Fruit fly (Drosophila melanogaster) whole organism, embryonic: ENCODE results near the gene CG14966.

Source experiments
- Antp ChIP-seq: fragments of 200-800 bp; sonication (Bioruptor generic); optimal IDR thresholded peaks from 3 replicates; lab custom pipeline; 2016; ENCODE audit warnings: missing biosample characterization, missing genetic modification characterization
- Asciz ChIP-seq: fragments of 200-800 bp; sonication (Bioruptor generic); optimal IDR thresholded peaks from 2 replicates; lab custom pipeline; 2017; ENCODE audit warnings: missing biosample characterization, mild to moderate bottlenecking, missing genetic modification characterization, missing genetic modification reagents
- BEAF-32 ChIP-seq: fragments of 200-800 bp; sonication (Bioruptor generic); optimal IDR thresholded peaks from 3 replicates; lab custom pipeline; 2017; ENCODE audit warnings: missing biosample characterization, missing genetic modification characterization, mild to moderate bottlenecking, moderate library complexity, missing genetic modification reagents
- CG10321 ChIP-seq: fragments of 200-800 bp; sonication (Bioruptor generic); IDR thresholded peaks from 2 replicates; pipeline ENCODE4 v1.3.6; 2022; ENCODE audit warnings: missing biosample characterization, missing genetic modification characterization
- CG10543 ChIP-seq: fragments of 200-800 bp; sonication (Bioruptor generic); optimal IDR thresholded peaks from 3 replicates; lab custom pipeline; 2017; ENCODE audit warnings: missing biosample characterization, mild to moderate bottlenecking, missing genetic modification characterization, moderate library complexity
- CG11456 ChIP-seq: fragments of 200-800 bp; sonication (Bioruptor generic); IDR thresholded peaks from 3 replicates; pipeline ENCODE4 v1.3.6; 2022; ENCODE audit warnings: missing biosample characterization, missing genetic modification characterization
- CG14860 ChIP-seq: fragments of 200-800 bp; sonication (Bioruptor generic); IDR thresholded peaks from 3 replicates; pipeline ENCODE4 v1.3.6; 2022; ENCODE audit warnings: missing biosample characterization, missing genetic modification characterization; ENCODE audit not compliant: partially characterized antibody
- CG15269 ChIP-seq: fragments of 200-800 bp; sonication (Bioruptor generic); optimal IDR thresholded peaks from 2 replicates; lab custom pipeline; 2018; ENCODE audit warnings: missing biosample characterization, mild to moderate bottlenecking, missing genetic modification characterization, moderate library complexity
- CG18764 ChIP-seq: fragments of 200-800 bp; sonication (Bioruptor generic); optimal IDR thresholded peaks from 3 replicates; lab custom pipeline; 2016; ENCODE audit warnings: missing biosample characterization, missing genetic modification characterization
- CG2889 ChIP-seq: fragments of 200-800 bp; sonication (Bioruptor generic); IDR thresholded peaks from 3 replicates; pipeline ENCODE4 v1.3.6; 2022; ENCODE audit warnings: missing biosample characterization, missing genetic modification characterization
- CG30431 ChIP-seq: fragments of 200-800 bp; sonication (Bioruptor generic); optimal IDR thresholded peaks from 2 replicates; lab custom pipeline; 2017; ENCODE audit warnings: missing biosample characterization, missing genetic modification characterization
- CG31441 ChIP-seq: fragments of 200-800 bp; sonication (Bioruptor generic); IDR thresholded peaks from 2 replicates; pipeline ENCODE4 v1.3.6; 2022; ENCODE audit warnings: missing biosample characterization, missing genetic modification characterization
- CG33213 ChIP-seq: fragments of 200-800 bp; sonication (Bioruptor generic); optimal IDR thresholded peaks from 3 replicates; lab custom pipeline; 2016; ENCODE audit warnings: missing biosample characterization, missing genetic modification characterization
- CG34376 ChIP-seq: fragments of 200-800 bp; sonication (Bioruptor generic); optimal IDR thresholded peaks from 2 replicates; lab custom pipeline; 2018; ENCODE audit warnings: missing biosample characterization, mild to moderate bottlenecking, missing genetic modification characterization
- CG4707 ChIP-seq: fragments of 200-800 bp; sonication (Bioruptor generic); optimal IDR thresholded peaks from 2 replicates; lab custom pipeline; 2018; ENCODE audit warnings: missing biosample characterization, mild to moderate bottlenecking, missing genetic modification characterization, moderate library complexity
- CG6765 ChIP-seq: fragments of 200-800 bp; sonication (Bioruptor generic); optimal IDR thresholded peaks from 3 replicates; lab custom pipeline; 2017; ENCODE audit warnings: missing biosample characterization, mild to moderate bottlenecking, missing genetic modification characterization
- CG7357 ChIP-seq: fragments of 200-800 bp; sonication (Bioruptor generic); IDR thresholded peaks from 3 replicates; pipeline ENCODE4 v1.3.6; 2022; ENCODE audit warnings: missing biosample characterization, missing genetic modification characterization
- CG7556 ChIP-seq: fragments of 200-800 bp; sonication (Bioruptor generic); optimal IDR thresholded peaks from 2 replicates; lab custom pipeline; 2017; ENCODE audit warnings: missing biosample characterization, mild to moderate bottlenecking, missing genetic modification characterization
- CG9437 ChIP-seq: fragments of 200-800 bp; sonication (Bioruptor generic); optimal IDR thresholded peaks from 2 replicates; lab custom pipeline; 2018; ENCODE audit warnings: missing biosample characterization, mild to moderate bottlenecking, missing genetic modification characterization
- CG9609 ChIP-seq: fragments of 200-800 bp; sonication (Bioruptor generic); optimal IDR thresholded peaks from 3 replicates; lab custom pipeline; 2016; ENCODE audit warnings: missing biosample characterization, missing genetic modification characterization
- Camta ChIP-seq: fragments of 200-800 bp; sonication (Bioruptor generic); optimal IDR thresholded peaks from 2 replicates; lab custom pipeline; 2016; ENCODE audit warnings: missing biosample characterization, missing genetic modification characterization
- Dbx ChIP-seq: fragments of 200-800 bp; sonication (Bioruptor generic); IDR thresholded peaks from 3 replicates; pipeline ENCODE4 v1.3.6; 2022; ENCODE audit warnings: missing biosample characterization, missing genetic modification characterization
- Lpt ChIP-seq: fragments of >200 bp; optimal IDR thresholded peaks from 2 replicates; lab custom pipeline; 2018; ENCODE audit warnings: missing biosample characterization, missing genetic modification characterization
- Mad ChIP-seq: fragments of 200-800 bp; sonication (Bioruptor generic); optimal IDR thresholded peaks from 2 replicates; lab custom pipeline; 2016; ENCODE audit warnings: missing biosample characterization, missing genetic modification characterization
- NC2α ChIP-seq: fragments of 200-800 bp; sonication (Bioruptor generic); optimal IDR thresholded peaks from 2 replicates; lab custom pipeline; 2016; ENCODE audit warnings: missing biosample characterization, missing genetic modification characterization
- NC2β ChIP-seq: fragments of 200-800 bp; sonication (Bioruptor generic); optimal IDR thresholded peaks from 2 replicates; lab custom pipeline; 2016; ENCODE audit warnings: missing biosample characterization, missing genetic modification characterization
- Nf-YA ChIP-seq: fragments of 200-800 bp; sonication (Bioruptor generic); IDR thresholded peaks from 2 replicates; pipeline ENCODE4 v1.3.6; 2022; ENCODE audit warnings: missing biosample characterization, missing genetic modification characterization
- Nf-YC ChIP-seq: fragments of 200-800 bp; optimal IDR thresholded peaks from 3 replicates; lab custom pipeline; 2019; ENCODE audit warnings: missing biosample characterization, mild to moderate bottlenecking, missing genetic modification characterization, moderate library complexity
- PHDP ChIP-seq: fragments of 200-800 bp; sonication (Bioruptor generic); optimal IDR thresholded peaks from 3 replicates; lab custom pipeline; 2018; ENCODE audit warnings: missing biosample characterization, mild to moderate bottlenecking, missing genetic modification characterization, moderate library complexity
- Ravus ChIP-seq: fragments of 200-800 bp; sonication (Bioruptor generic); IDR thresholded peaks from 2 replicates; pipeline ENCODE4 v1.3.6; 2022; ENCODE audit warnings: missing biosample characterization, missing genetic modification characterization
- Six4 ChIP-seq: fragments of 200-800 bp; sonication (Bioruptor generic); optimal IDR thresholded peaks from 2 replicates; lab custom pipeline; 2016; ENCODE audit warnings: missing biosample characterization, missing genetic modification characterization
- Sox102F ChIP-seq: fragments of 200-800 bp; sonication (Bioruptor generic); optimal IDR thresholded peaks from 2 replicates; lab custom pipeline; 2018; ENCODE audit warnings: missing biosample characterization, mild to moderate bottlenecking, missing genetic modification characterization, moderate library complexity
- ato ChIP-seq: fragments of 200-800 bp; sonication (Bioruptor generic); IDR thresholded peaks from 2 replicates; pipeline ENCODE4 v1.3.6; 2022; ENCODE audit warnings: missing biosample characterization, missing genetic modification characterization; ENCODE audit not compliant: partially characterized antibody
- bab2 ChIP-seq: fragments of 200-800 bp; sonication (Bioruptor generic); optimal IDR thresholded peaks from 2 replicates; lab custom pipeline; 2016; ENCODE audit warnings: missing biosample characterization, missing genetic modification characterization
- cg ChIP-seq: fragments of 200-800 bp; sonication (Bioruptor generic); optimal IDR thresholded peaks from 3 replicates; lab custom pipeline; 2019; ENCODE audit warnings: missing biosample characterization, mild to moderate bottlenecking, missing genetic modification characterization, moderate library complexity
- chinmo ChIP-seq: fragments of 200-800 bp; sonication (Bioruptor generic); IDR thresholded peaks from 4 replicates; pipeline ENCODE4 v1.3.6; 2022; ENCODE audit warnings: missing biosample characterization, missing genetic modification characterization; ENCODE audit not compliant: partially characterized antibody
- cwo ChIP-seq: fragments of 200-800 bp; sonication (Bioruptor generic); optimal IDR thresholded peaks from 3 replicates; lab custom pipeline; 2017; ENCODE audit warnings: missing biosample characterization, missing genetic modification characterization, mild to moderate bottlenecking, moderate library complexity, missing genetic modification reagents
- dati ChIP-seq: fragments of 200-800 bp; sonication (Bioruptor generic); IDR thresholded peaks from 2 replicates; pipeline ENCODE4 v1.3.6; 2022; ENCODE audit warnings: missing biosample characterization, missing genetic modification characterization
- hth ChIP-seq: fragments of >200 bp; optimal IDR thresholded peaks from 2 replicates; lab custom pipeline; 2017; ENCODE audit warnings: inconsistent platforms
- inv ChIP-seq: fragments of 200-800 bp; sonication (Bioruptor generic); IDR thresholded peaks from 2 replicates; pipeline ENCODE4 v1.3.6; 2022; ENCODE audit warnings: missing biosample characterization, missing genetic modification characterization; ENCODE audit not compliant: partially characterized antibody
- jing ChIP-seq: fragments of 200-800 bp; sonication (Bioruptor generic); optimal IDR thresholded peaks from 2 replicates; lab custom pipeline; 2018; ENCODE audit warnings: missing biosample characterization, mild to moderate bottlenecking, missing genetic modification characterization
- kah ChIP-seq: fragments of 200-800 bp; sonication (Bioruptor generic); optimal IDR thresholded peaks from 2 replicates; lab custom pipeline; 2018; ENCODE audit warnings: missing biosample characterization, mild to moderate bottlenecking, missing genetic modification characterization
- lov ChIP-seq, 2 experiments: fragments of 200-800 bp in 1 of 2; fragments of >200 bp in 1 of 2; sonication (Bioruptor generic) in 1 of 2; IDR thresholded peaks in 1 of 2; optimal IDR thresholded peaks in 1 of 2; 2 replicates in 1 of 2; 3 replicates in 1 of 2; pipeline versions ENCODE4 v1.3.6 to Lab custom; 2017 to 2022; ENCODE audit warnings: missing biosample characterization in 1 of 2, missing genetic modification characterization in 1 of 2
- nerfin-1 ChIP-seq: fragments of 200-800 bp; sonication (Bioruptor generic); optimal IDR thresholded peaks from 3 replicates; lab custom pipeline; 2019; ENCODE audit warnings: missing biosample characterization, mild to moderate bottlenecking, missing genetic modification characterization, moderate library complexity
- nom ChIP-seq: fragments of 200-800 bp; sonication (Bioruptor generic); optimal IDR thresholded peaks from 2 replicates; lab custom pipeline; 2017; ENCODE audit warnings: missing biosample characterization, missing genetic modification characterization, mild to moderate bottlenecking, moderate library complexity, missing genetic modification reagents
- org-1 ChIP-seq: fragments of 200-800 bp; sonication (Bioruptor generic); optimal IDR thresholded peaks from 2 replicates; lab custom pipeline; 2017; ENCODE audit warnings: missing biosample characterization, missing genetic modification characterization
- rib ChIP-seq: fragments of 200-800 bp; sonication (Bioruptor generic); IDR thresholded peaks from 2 replicates; pipeline ENCODE4 v1.3.6; 2022; ENCODE audit warnings: missing biosample characterization, missing genetic modification characterization
- shn ChIP-seq: fragments of 200-800 bp; sonication (Bioruptor generic); optimal IDR thresholded peaks from 3 replicates; lab custom pipeline; 2016; ENCODE audit warnings: missing biosample characterization, missing genetic modification characterization
- sug ChIP-seq: fragments of 200-800 bp; optimal IDR thresholded peaks from 2 replicates; lab custom pipeline; 2019; ENCODE audit warnings: missing biosample characterization, mild to moderate bottlenecking, missing genetic modification characterization, moderate library complexity
- ttk ChIP-seq: fragments of 200-800 bp; sonication (Bioruptor generic); IDR thresholded peaks from 2 replicates; pipeline ENCODE4 v2.1.2; 2022; ENCODE audit warnings: missing biosample characterization, missing genetic modification characterization
- zfh2 ChIP-seq: fragments of 200-800 bp; sonication (Bioruptor generic); optimal IDR thresholded peaks from 2 replicates; lab custom pipeline; 2016; ENCODE audit warnings: missing biosample characterization, missing genetic modification characterization

CG14966 gene

dm6 chr3L:3197464-3197863, at the start of gene CG14966 (continued):
- no peak for TF ChIP-seq Lpt (GFP tag; lab: Kevin White, UChicago)
- TF ChIP-seq CG11456 (GFP tag; lab: Robert Waterston, UW): no peak
- TF ChIP-seq cg: no peak
- TF ChIP-seq CG6765 (GFP tag; lab: Kevin White, UChicago): no peak
- peak; percentile 11; the same call in 1 of the 2 replicates for TF ChIP-seq ttk
- TF ChIP-seq zfh2 (GFP tag; lab: Kevin White, UChicago): peak; percentile 22
- peak; percentile 79 for TF ChIP-seq CG34376 (GFP tag; lab: Kevin White, UChicago)
- no peak for TF ChIP-seq CG18764 (GFP tag; lab: Kevin White, UChicago)
- TF ChIP-seq Nf-YA (GFP tag; lab: Robert Waterston, UW): no peak
- peak; percentile 57; the same call in 2 of the 3 replicates for TF ChIP-seq Dbx (GFP tag; lab: Robert Waterston, UW)
- TF ChIP-seq hth (lab: Kevin White, UChicago): no peak
- TF ChIP-seq rib: peak; percentile 65
- TF ChIP-seq NC2α (GFP tag; lab: Kevin White, UChicago): no peak
- TF ChIP-seq CG10321: no peak
- no peak for TF ChIP-seq Ravus (GFP tag; lab: Robert Waterston, UW)
- TF ChIP-seq NC2β (GFP tag; lab: Kevin White, UChicago): peak; percentile 11
- TF ChIP-seq CG7556 (GFP tag; lab: Kevin White, UChicago): no peak
- TF ChIP-seq Mad (GFP tag; lab: Kevin White, UChicago): peak; percentile 47
- TF ChIP-seq PHDP (tag; lab: Kevin White, UChicago): peak; percentile 1
- peak; percentile 12 for TF ChIP-seq CG15269 (tag; lab: Kevin White, UChicago)
- TF ChIP-seq CG9609 (GFP tag; lab: Kevin White, UChicago): no peak
- TF ChIP-seq dati (GFP tag; lab: Robert Waterston, UW): no peak
- peak; percentile 31 for TF ChIP-seq nerfin-1 (tag; lab: Kevin White, UChicago)
- TF ChIP-seq nom: peak; percentile 33
- TF ChIP-seq cwo: no peak
- no peak for TF ChIP-seq CG7357 (GFP tag; lab: Robert Waterston, UW)
- TF ChIP-seq org-1: no peak
- peak; percentile 10 for TF ChIP-seq bab2 (GFP tag; lab: Kevin White, UChicago)
- peak; percentile 30 for TF ChIP-seq CG33213 (GFP tag; lab: Kevin White, UChicago)
- TF ChIP-seq Asciz: no peak
- peak; percentile 50 for TF ChIP-seq sug (tag; lab: Kevin White, UChicago)
- TF ChIP-seq kah (GFP tag; lab: Kevin White, UChicago): peak; percentile 15
- peak; percentile 22 for TF ChIP-seq Antp (GFP tag; lab: Kevin White, UChicago)
- TF ChIP-seq Six4 (GFP tag; lab: Kevin White, UChicago): no peak
- TF ChIP-seq chinmo (GFP tag; lab: Robert Waterston, UW): peak; percentile 53; the same call in 1 of the 4 replicates
- peak; percentile 13 for TF ChIP-seq CG10543 (GFP tag; lab: Kevin White, UChicago)
- TF ChIP-seq Camta (GFP tag; lab: Kevin White, UChicago): peak; percentile 0
- no peak for TF ChIP-seq CG30431
- TF ChIP-seq jing (GFP tag; lab: Kevin White, UChicago): no peak
- no peak for TF ChIP-seq CG9437
- TF ChIP-seq CG14860 (GFP tag; lab: Robert Waterston, UW): peak; percentile 73
- no peak for TF ChIP-seq lov (optimal IDR thresholded peaks at IDR 0.05; lab: Kevin White, UChicago)
- no peak for TF ChIP-seq lov (GFP tag; IDR thresholded peaks at IDR 0.05; lab: Robert Waterston, UW)
- TF ChIP-seq inv: peak; percentile 78
- no peak for TF ChIP-seq CG2889 (GFP tag; lab: Robert Waterston, UW)
- no peak for TF ChIP-seq Sox102F
- TF ChIP-seq ato (GFP tag; lab: Robert Waterston, UW): peak; percentile 56
- peak; percentile 10 for TF ChIP-seq shn (GFP tag; lab: Kevin White, UChicago)
- peak; percentile 90 for TF ChIP-seq BEAF-32 (GFP tag; lab: Kevin White, UChicago)
- TF ChIP-seq Nf-YC: peak; percentile 64
- TF ChIP-seq CG31441 (GFP tag; lab: Robert Waterston, UW): no peak
- no peak for TF ChIP-seq CG4707 (GFP tag; lab: Kevin White, UChicago)
